Worm (Caenorhabditis elegans): Measurements from ENCODE around the gene maoc-1.

The maoc-1 gene

ce11 chrII:7196040-7196439, at the start of gene maoc-1:
Gene maoc-1, plus strand, starts transcription at chrII:7196276.
- TF ChIP-seq ceh-43 (GFP tag; optimal IDR thresholded peaks at IDR 0.05) (no peak), lin-13 (tag; optimal IDR thresholded peaks at IDR 0.05) (no peak), nhr-237 (tag; optimal IDR thresholded peaks at IDR 0.05) (no peak), snpc-4 (tag; optimal IDR thresholded peaks at IDR 0.05) (no peak), cnd-1 (tag; optimal IDR thresholded peaks at IDR 0.05) (no peak), mls-2 (tag; optimal IDR thresholded peaks at IDR 0.05) (no peak), ztf-11 (tag; optimal IDR thresholded peaks at IDR 0.05) (no peak), drap-1 (GFP tag; optimal IDR thresholded peaks at IDR 0.05) (no peak), ceh-39 (tag; optimal IDR thresholded peaks at IDR 0.05) (no peak), flh-1 (GFP tag; optimal IDR thresholded peaks at IDR 0.05) (no peak), unc-39 (tag; optimal IDR thresholded peaks at IDR 0.05) (no peak)

ce11 chrII:7147550-7147949, 48.5 kb upstream of the maoc-1 start:
- no peak for TF ChIP-seq ztf-11 (tag; optimal IDR thresholded peaks at IDR 0.05)
- no peak for TF ChIP-seq ceh-83 (GFP tag; optimal IDR thresholded peaks at IDR 0.05)
- TF ChIP-seq nhr-76 (tag; optimal IDR thresholded peaks at IDR 0.05) = no peak
- no peak for TF ChIP-seq blmp-1 (tag; optimal IDR thresholded peaks at IDR 0.05)
- no peak for TF ChIP-seq flh-1 (GFP tag; optimal IDR thresholded peaks at IDR 0.05)
- peak; percentile 51 for TF ChIP-seq nhr-237 (tag; optimal IDR thresholded peaks at IDR 0.05)
- no peak for TF ChIP-seq mep-1 (tag; optimal IDR thresholded peaks at IDR 0.05)
- TF ChIP-seq sptf-1 (tag; optimal IDR thresholded peaks at IDR 0.05) = no peak
- TF ChIP-seq unc-120 (tag; optimal IDR thresholded peaks at IDR 0.05; ENCODE audit: poor library complexity, severe bottlenecking) = no peak
- TF ChIP-seq lsy-2 (tag; optimal IDR thresholded peaks at IDR 0.05) = peak; percentile 72
- TF ChIP-seq drap-1 (GFP tag; optimal IDR thresholded peaks at IDR 0.05) = no peak
- no peak for TF ChIP-seq bed-3 (GFP tag; optimal IDR thresholded peaks at IDR 0.05)
- no peak for TF ChIP-seq snpc-4 (tag; optimal IDR thresholded peaks at IDR 0.05)
- TF ChIP-seq lin-32 (GFP tag; optimal IDR thresholded peaks at IDR 0.05) = no peak
- TF ChIP-seq ces-1 (GFP tag; optimal IDR thresholded peaks at IDR 0.05) = peak; percentile 49
- TF ChIP-seq nhr-28 (tag; optimal IDR thresholded peaks at IDR 0.05) = no peak
- TF ChIP-seq M03D4.4 (tag; optimal IDR thresholded peaks at IDR 0.05) = no peak
- TF ChIP-seq unc-39 (tag; optimal IDR thresholded peaks at IDR 0.05) = no peak
- TF ChIP-seq elt-3 (tag; optimal IDR thresholded peaks at IDR 0.05) = no peak

ce11 chrII:7148099-7148498, 48.0 kb upstream of the maoc-1 start, which contains the start of gene T07F8.1:
Gene T07F8.1, plus strand, starts transcription at chrII:7148399.
- no peak for TF ChIP-seq lin-32 (GFP tag; optimal IDR thresholded peaks at IDR 0.05)

- TF ChIP-seq unc-39 (tag; optimal IDR thresholded peaks at IDR 0.05) (no peak), unc-120 (tag; optimal IDR thresholded peaks at IDR 0.05; ENCODE audit: poor library complexity, severe bottlenecking) (peak; percentile 37), nhr-12 (tag; optimal IDR thresholded peaks at IDR 0.05) (peak; percentile 36), mls-2 (tag; optimal IDR thresholded peaks at IDR 0.05) (peak; percentile 82), bed-3 (GFP tag; optimal IDR thresholded peaks at IDR 0.05) (peak; percentile 32), ceh-43 (GFP tag; optimal IDR thresholded peaks at IDR 0.05) (peak; percentile 68), zip-8 (tag; optimal IDR thresholded peaks at IDR 0.05) (no peak), unc-62 (GFP tag; optimal IDR thresholded peaks at IDR 0.05) (peak; percentile 14), tbx-8 (GFP tag; optimal IDR thresholded peaks at IDR 0.05) (peak; percentile 19), sptf-1 (tag; optimal IDR thresholded peaks at IDR 0.05) (peak; percentile 87), blmp-1 (tag; optimal IDR thresholded peaks at IDR 0.05) (peak; percentile 32), ceh-83 (GFP tag; optimal IDR thresholded peaks at IDR 0.05) (peak; percentile 42), lin-13 (tag; optimal IDR thresholded peaks at IDR 0.05) (peak; percentile 94), nhr-237 (tag; optimal IDR thresholded peaks at IDR 0.05) (peak; percentile 92), ztf-11 (tag; optimal IDR thresholded peaks at IDR 0.05) (peak; percentile 32), snpc-4 (tag; optimal IDR thresholded peaks at IDR 0.05) (no peak), flh-1 (GFP tag; optimal IDR thresholded peaks at IDR 0.05) (no peak), M03D4.4 (tag; optimal IDR thresholded peaks at IDR 0.05) (peak; percentile 74), nhr-2 (tag; optimal IDR thresholded peaks at IDR 0.05) (peak; percentile 66), nhr-76 (tag; optimal IDR thresholded peaks at IDR 0.05) (no peak), lin-32 (GFP tag; optimal IDR thresholded peaks at IDR 0.05) (peak; percentile 20), drap-1 (GFP tag; optimal IDR thresholded peaks at IDR 0.05) (peak; percentile 75), elt-1 (tag; optimal IDR thresholded peaks at IDR 0.05; ENCODE audit: borderline replicate concordance, insufficient read depth) (no peak), pha-4 (tag; optimal IDR thresholded peaks at IDR 0.05) (peak; percentile 97), cnd-1 (tag; optimal IDR thresholded peaks at IDR 0.05) (peak; percentile 71), nhr-28 (tag; optimal IDR thresholded peaks at IDR 0.05) (no peak), mep-1 (tag; optimal IDR thresholded peaks at IDR 0.05) (peak; percentile 98), lsy-2 (tag; optimal IDR thresholded peaks at IDR 0.05) (peak; percentile 93), ceh-39 (tag; optimal IDR thresholded peaks at IDR 0.05) (peak; percentile 48), hlh-1 (tag; optimal IDR thresholded peaks at IDR 0.05) (peak; percentile 43), elt-3 (tag; optimal IDR thresholded peaks at IDR 0.05) (peak; percentile 31), sem-2 (GFP tag; optimal IDR thresholded peaks at IDR 0.05) (peak; percentile 52), ham-2 (GFP tag; optimal IDR thresholded peaks at IDR 0.05) (no peak), mab-5 (tag; optimal IDR thresholded peaks at IDR 0.05) (no peak), ces-1 (GFP tag; optimal IDR thresholded peaks at IDR 0.05) (peak; percentile 74)
Observed at ce11 chrII:7151969-7152631, 44.0 kb upstream of the maoc-1 start, which contains the start of gene fust-1. Gene fust-1, plus strand, starts transcription at chrII:7152581.

Data from whole organism, mixed stage, embryonic.